Fruit fly (Drosophila melanogaster) whole organism, embryonic: Measurements from ENCODE around the gene CG2540.

Source experiments
- BEAF-32 ChIP-seq: fragments of 200-800 bp; sonication (Bioruptor generic); optimal IDR thresholded peaks from 3 replicates; lab custom pipeline; 2017; ENCODE audit warnings: missing biosample characterization, missing genetic modification characterization, mild to moderate bottlenecking, moderate library complexity, missing genetic modification reagents
- Blimp-1 ChIP-seq: fragments of 200-800 bp; sonication (Bioruptor generic); optimal IDR thresholded peaks from 3 replicates; lab custom pipeline; 2018; ENCODE audit warnings: missing biosample characterization, missing genetic modification characterization, mild to moderate bottlenecking, moderate library complexity, missing genetic modification reagents
- CG10366 ChIP-seq: fragments of 200-800 bp; sonication (Bioruptor generic); IDR thresholded peaks from 2 replicates; pipeline ENCODE4 v1.3.6; 2022; ENCODE audit warnings: missing biosample characterization, missing genetic modification characterization
- CG11456 ChIP-seq: fragments of 200-800 bp; sonication (Bioruptor generic); IDR thresholded peaks from 3 replicates; pipeline ENCODE4 v1.3.6; 2022; ENCODE audit warnings: missing biosample characterization, missing genetic modification characterization
- CG12104 ChIP-seq: fragments of 200-800 bp; sonication (Bioruptor generic); optimal IDR thresholded peaks from 3 replicates; lab custom pipeline; 2016; ENCODE audit warnings: missing biosample characterization, missing genetic modification characterization
- CG12219 ChIP-seq: fragments of 200-800 bp; sonication (Bioruptor generic); optimal IDR thresholded peaks from 3 replicates; lab custom pipeline; 2018; ENCODE audit warnings: missing biosample characterization, mild to moderate bottlenecking, missing genetic modification characterization
- CG12391 ChIP-seq: fragments of 200-800 bp; sonication (Bioruptor generic); optimal IDR thresholded peaks from 3 replicates; lab custom pipeline; 2018; ENCODE audit warnings: missing biosample characterization, mild to moderate bottlenecking, missing genetic modification characterization, moderate library complexity
- CG13123 ChIP-seq: fragments of 200-800 bp; sonication (Bioruptor generic); optimal IDR thresholded peaks from 2 replicates; lab custom pipeline; 2016; ENCODE audit warnings: missing biosample characterization, missing genetic modification characterization
- CG14667 ChIP-seq: fragments of 200-800 bp; sonication (Bioruptor generic); IDR thresholded peaks from 2 replicates; pipeline ENCODE4 v1.3.6; 2022; ENCODE audit warnings: missing biosample characterization, missing genetic modification characterization
- CG15514 ChIP-seq: fragments of 200-800 bp; sonication (Bioruptor generic); optimal IDR thresholded peaks from 3 replicates; lab custom pipeline; 2017; ENCODE audit warnings: missing biosample characterization, missing genetic modification characterization, mild to moderate bottlenecking, moderate library complexity, missing genetic modification reagents
- CG16815 ChIP-seq: fragments of 200-800 bp; sonication (Bioruptor generic); optimal IDR thresholded peaks from 3 replicates; lab custom pipeline; 2017; ENCODE audit warnings: missing biosample characterization, mild to moderate bottlenecking, missing genetic modification characterization
- CG17186 ChIP-seq: fragments of 200-800 bp; sonication (Bioruptor generic); optimal IDR thresholded peaks from 3 replicates; lab custom pipeline; 2017; ENCODE audit warnings: missing biosample characterization, missing genetic modification reagents, missing genetic modification characterization
- CG18011 ChIP-seq: fragments of 200-800 bp; sonication (Bioruptor generic); optimal IDR thresholded peaks from 2 replicates; lab custom pipeline; 2017; ENCODE audit warnings: missing biosample characterization, missing genetic modification characterization, mild to moderate bottlenecking, moderate library complexity, missing genotype
- CG2129 ChIP-seq: fragments of 200-800 bp; sonication (Bioruptor generic); IDR thresholded peaks from 2 replicates; pipeline ENCODE4 v1.3.6; 2022; ENCODE audit warnings: missing biosample characterization, missing genetic modification characterization; ENCODE audit not compliant: partially characterized antibody
- CG2678 ChIP-seq: fragments of 200-800 bp; sonication (Bioruptor generic); optimal IDR thresholded peaks from 3 replicates; lab custom pipeline; 2019; ENCODE audit warnings: missing biosample characterization, mild to moderate bottlenecking, missing genetic modification characterization, moderate library complexity
- CG30431 ChIP-seq: fragments of 200-800 bp; sonication (Bioruptor generic); optimal IDR thresholded peaks from 2 replicates; lab custom pipeline; 2017; ENCODE audit warnings: missing biosample characterization, missing genetic modification characterization
- CG31365 ChIP-seq: fragments of 200-800 bp; sonication (Bioruptor generic); optimal IDR thresholded peaks from 2 replicates; lab custom pipeline; 2018; ENCODE audit warnings: missing biosample characterization, mild to moderate bottlenecking, missing genetic modification characterization
- CG3281 ChIP-seq: fragments of 200-800 bp; sonication (Bioruptor generic); optimal IDR thresholded peaks from 3 replicates; lab custom pipeline; 2017; ENCODE audit warnings: missing biosample characterization, mild to moderate bottlenecking, missing genetic modification characterization
- CG4404 ChIP-seq: fragments of 200-800 bp; sonication (Bioruptor generic); IDR thresholded peaks from 2 replicates; pipeline ENCODE4 v1.3.6; 2022; ENCODE audit warnings: missing biosample characterization, missing genetic modification characterization
- CG8388 ChIP-seq: fragments of 200-800 bp; sonication (Bioruptor generic); optimal IDR thresholded peaks from 2 replicates; lab custom pipeline; 2019; ENCODE audit warnings: missing biosample characterization, mild to moderate bottlenecking, missing genetic modification characterization, moderate library complexity
- CG9727 ChIP-seq: fragments of 200-800 bp; sonication (Bioruptor generic); optimal IDR thresholded peaks from 3 replicates; lab custom pipeline; 2017; ENCODE audit warnings: missing biosample characterization, mild to moderate bottlenecking, missing genetic modification characterization
- D ChIP-seq, 2 experiments: fragments of 200-800 bp in 1 of 2; fragments of >200 bp in 1 of 2; sonication (Bioruptor generic) in 1 of 2; optimal IDR thresholded peaks; 2 replicates in 1 of 2; 3 replicates in 1 of 2; lab custom pipeline; 2017; ENCODE audit warnings: mild to moderate bottlenecking in 1 of 2, missing biosample characterization in 1 of 2, missing genetic modification characterization in 1 of 2, missing genetic modification reagents in 1 of 2
- Deaf1 ChIP-seq: fragments of 200-800 bp; optimal IDR thresholded peaks from 3 replicates; lab custom pipeline; 2019; ENCODE audit warnings: missing biosample characterization, mild to moderate bottlenecking, missing genetic modification characterization, moderate library complexity
- Fer3 ChIP-seq: fragments of 200-800 bp; sonication (Bioruptor generic); optimal IDR thresholded peaks from 2 replicates; lab custom pipeline; 2018; ENCODE audit warnings: missing biosample characterization, mild to moderate bottlenecking, missing genetic modification characterization, moderate library complexity
- Gug ChIP-seq: fragments of 200-800 bp; sonication (Bioruptor generic); IDR thresholded peaks from 4 replicates; pipeline ENCODE4 v1.3.6; 2022; ENCODE audit warnings: missing biosample characterization, missing genetic modification characterization
- HHEX ChIP-seq: fragments of 200-800 bp; sonication (Bioruptor generic); optimal IDR thresholded peaks from 3 replicates; lab custom pipeline; 2017; ENCODE audit warnings: missing biosample characterization, mild to moderate bottlenecking, missing genetic modification characterization, missing genetic modification reagents
- HLH3B ChIP-seq: fragments of 200-800 bp; sonication (Bioruptor generic); IDR thresholded peaks from 2 replicates; pipeline ENCODE4 v1.3.6; 2022; ENCODE audit warnings: missing biosample characterization, missing genetic modification characterization
- HLH54F ChIP-seq: fragments of 200-800 bp; sonication (Bioruptor generic); optimal IDR thresholded peaks from 3 replicates; lab custom pipeline; 2016; ENCODE audit warnings: missing biosample characterization, missing genetic modification characterization
- Hr3 ChIP-seq: fragments of 200-800 bp; sonication (Bioruptor generic); optimal IDR thresholded peaks from 3 replicates; lab custom pipeline; 2016; ENCODE audit warnings: missing biosample characterization, missing genetic modification characterization
- Hr51 ChIP-seq, 2 experiments: fragments of 200-800 bp; sonication (Bioruptor generic); optimal IDR thresholded peaks; 2 replicates in 1 of 2; 3 replicates in 1 of 2; lab custom pipeline; 2016 to 2018; ENCODE audit warnings: missing biosample characterization in 2 of 2, missing genetic modification characterization in 2 of 2, mild to moderate bottlenecking in 1 of 2, moderate library complexity in 1 of 2
- Hr78 ChIP-seq, 2 experiments: fragments of 200-800 bp in 1 of 2; fragments of >200 bp in 1 of 2; sonication (Bioruptor generic) in 1 of 2; optimal IDR thresholded peaks; 2 replicates each; lab custom pipeline; 2017 to 2019; ENCODE audit warnings: missing biosample characterization in 2 of 2, missing genetic modification characterization in 2 of 2, mild to moderate bottlenecking in 1 of 2, moderate library complexity in 1 of 2
- Kr ChIP-seq: fragments of 200-800 bp; sonication (Bioruptor generic); optimal IDR thresholded peaks from 2 replicates; lab custom pipeline; 2017; ENCODE audit warnings: missing biosample characterization, mild to moderate bottlenecking, missing genetic modification characterization
- Ptx1 ChIP-seq: fragments of 200-800 bp; sonication (Bioruptor generic); IDR thresholded peaks from 2 replicates; pipeline ENCODE4 v1.3.6; 2022; ENCODE audit warnings: missing biosample characterization, missing genetic modification characterization
- amos ChIP-seq: fragments of 200-800 bp; sonication (Bioruptor generic); IDR thresholded peaks from 2 replicates; pipeline ENCODE4 v1.3.6; 2022; ENCODE audit warnings: missing biosample characterization, missing genetic modification characterization; ENCODE audit not compliant: partially characterized antibody
- aop ChIP-seq: fragments of 200-800 bp; sonication (Bioruptor generic); IDR thresholded peaks from 2 replicates; pipeline ENCODE4 v1.3.6; 2022; ENCODE audit warnings: missing biosample characterization, missing genetic modification characterization
- ash1 ChIP-seq: fragments of 200-800 bp; sonication (Bioruptor generic); optimal IDR thresholded peaks from 2 replicates; lab custom pipeline; 2018; ENCODE audit warnings: missing biosample characterization, mild to moderate bottlenecking, missing genetic modification characterization
- bcd ChIP-seq: fragments of 200-800 bp; sonication (Bioruptor generic); optimal IDR thresholded peaks from 2 replicates; lab custom pipeline; 2017; ENCODE audit warnings: missing biosample characterization, mild to moderate bottlenecking, missing genetic modification characterization
- br ChIP-seq: fragments of >200 bp; optimal IDR thresholded peaks from 2 replicates; lab custom pipeline; 2017
- chif ChIP-seq, 2 experiments: fragments of 200-800 bp; sonication (Bioruptor generic); optimal IDR thresholded peaks; 3 replicates each; lab custom pipeline; 2016; ENCODE audit warnings: missing biosample characterization in 2 of 2, missing genetic modification characterization in 2 of 2
- dysf ChIP-seq: fragments of 200-800 bp; sonication (Bioruptor generic); IDR thresholded peaks from 3 replicates; pipeline ENCODE4 v1.3.6; 2022; ENCODE audit warnings: missing biosample characterization, missing genetic modification characterization
- eyg ChIP-seq: fragments of 200-800 bp; sonication (Bioruptor generic); optimal IDR thresholded peaks from 3 replicates; lab custom pipeline; 2016; ENCODE audit warnings: missing biosample characterization, missing genetic modification characterization
- gcm2 ChIP-seq: fragments of 200-800 bp; sonication (Bioruptor generic); optimal IDR thresholded peaks from 2 replicates; lab custom pipeline; 2016; ENCODE audit warnings: missing biosample characterization, missing genetic modification characterization
- gro ChIP-seq: fragments of 200-800 bp; sonication (Bioruptor generic); optimal IDR thresholded peaks from 2 replicates; lab custom pipeline; 2016; ENCODE audit warnings: missing biosample characterization, missing genetic modification characterization
- her ChIP-seq: fragments of 200-800 bp; sonication (Bioruptor generic); optimal IDR thresholded peaks from 2 replicates; lab custom pipeline; 2016; ENCODE audit warnings: missing biosample characterization, missing genetic modification characterization
- lmd ChIP-seq: fragments of 200-800 bp; sonication (Bioruptor generic); IDR thresholded peaks from 2 replicates; pipeline ENCODE4 v1.3.6; 2022; ENCODE audit warnings: missing biosample characterization, missing genetic modification characterization
- nau ChIP-seq: fragments of 200-800 bp; sonication (Bioruptor generic); optimal IDR thresholded peaks from 3 replicates; lab custom pipeline; 2017; ENCODE audit warnings: missing biosample characterization, mild to moderate bottlenecking, missing genetic modification characterization, missing genetic modification reagents
- ro ChIP-seq: fragments of 200-800 bp; sonication (Bioruptor generic); IDR thresholded peaks from 2 replicates; pipeline ENCODE4 v1.3.6; 2022; ENCODE audit warnings: missing biosample characterization, missing genetic modification characterization
- tx ChIP-seq: fragments of 200-800 bp; sonication (Bioruptor generic); optimal IDR thresholded peaks from 2 replicates; lab custom pipeline; 2016; ENCODE audit warnings: missing biosample characterization, missing genetic modification characterization
- usp ChIP-seq: fragments of >200 bp; optimal IDR thresholded peaks from 2 replicates; lab custom pipeline; 2017; ENCODE audit warnings: missing biosample characterization, missing genetic modification characterization

Gene CG2540

dm6 chrX:12662679-12663463 is 33.2 kb downstream of the CG2540 start (continued):
- TF ChIP-seq Ptx1 (no peak), gro (GFP tag; lab: Kevin White, UChicago) (no peak), chif (GFP tag; optimal IDR thresholded peaks at IDR 0.05; lab: Kevin White, UChicago) (no peak), CG18011 (GFP tag; lab: Kevin White, UChicago) (no peak), ro (GFP tag; lab: Robert Waterston, UW) (no peak), amos (GFP tag; lab: Robert Waterston, UW) (no peak), CG15514 (GFP tag; lab: Kevin White, UChicago) (no peak), nau (GFP tag; lab: Kevin White, UChicago) (no peak), CG4404 (GFP tag; lab: Robert Waterston, UW) (no peak), CG2678 (peak; percentile 31), her (no peak), CG31365 (tag; lab: Kevin White, UChicago) (no peak), CG12219 (GFP tag; lab: Kevin White, UChicago) (no peak), CG10366 (no peak), HLH54F (no peak), CG3281 (GFP tag; lab: Kevin White, UChicago) (no peak), gcm2 (GFP tag; lab: Kevin White, UChicago) (no peak), CG11456 (GFP tag; lab: Robert Waterston, UW) (no peak), CG14667 (GFP tag; lab: Robert Waterston, UW) (no peak), CG16815 (GFP tag; lab: Kevin White, UChicago) (no peak), Fer3 (tag; lab: Kevin White, UChicago) (no peak), br (lab: Kevin White, UChicago) (no peak), HLH3B (no peak), Hr78 (GFP tag; optimal IDR thresholded peaks at IDR 0.05; lab: Kevin White, UChicago) (no peak), HHEX (GFP tag; lab: Kevin White, UChicago) (no peak), CG12391 (tag; lab: Kevin White, UChicago) (peak; percentile 37), lmd (GFP tag; lab: Robert Waterston, UW) (no peak), Gug (GFP tag; lab: Robert Waterston, UW) (no peak), CG30431 (GFP tag; lab: Kevin White, UChicago) (no peak), BEAF-32 (no peak), tx (GFP tag; lab: Kevin White, UChicago) (no peak), ash1 (GFP tag; lab: Kevin White, UChicago) (no peak), CG9727 (GFP tag; lab: Kevin White, UChicago) (peak; percentile 24), CG17186 (no peak), bcd (GFP tag; lab: Kevin White, UChicago) (no peak), CG13123 (GFP tag; lab: Kevin White, UChicago) (no peak), eyg (GFP tag; lab: Kevin White, UChicago) (no peak), CG2129 (GFP tag; lab: Robert Waterston, UW) (no peak), CG8388 (GFP tag; lab: Kevin White, UChicago) (no peak), Deaf1 (tag; lab: Kevin White, UChicago) (no peak), aop (GFP tag; lab: Robert Waterston, UW) (no peak), CG12104 (GFP tag; lab: Kevin White, UChicago) (no peak), Hr51 (GFP tag; optimal IDR thresholded peaks at IDR 0.05; lab: Kevin White, UChicago) (peak in 1 of 2 experiments; percentile 35), Hr3 (GFP tag; lab: Kevin White, UChicago) (no peak), Kr (GFP tag; lab: Kevin White, UChicago) (no peak), Blimp-1 (peak; percentile 26), usp (GFP tag; lab: Kevin White, UChicago) (no peak), D (optimal IDR thresholded peaks at IDR 0.05; lab: Kevin White, UChicago) (no peak), D (GFP tag; optimal IDR thresholded peaks at IDR 0.05; lab: Kevin White, UChicago) (peak; percentile 2), dysf (GFP tag; lab: Robert Waterston, UW) (no peak)
